Fruit fly (Drosophila melanogaster) whole organism, wandering third instar larva: ENCODE measurements around the gene Cpr35B.

ENCODE experiments used
- CG9705 ChIP-seq: fragments of 200-800 bp; sonication (Bioruptor generic); optimal IDR thresholded peaks from 2 replicates; lab custom pipeline; 2018; ENCODE audit warnings: missing biosample characterization, mild to moderate bottlenecking, missing genetic modification characterization
- Vsx2 ChIP-seq: fragments of 200-300, 225-300 bp; sonication (Bioruptor generic); optimal IDR thresholded peaks from 2 replicates; lab custom pipeline; 2018; ENCODE audit warnings: missing biosample characterization, missing genetic modification characterization; ENCODE audit not compliant: partially characterized antibody
- dmrt93B ChIP-seq: fragments of 200-800 bp; sonication (Bioruptor generic); optimal IDR thresholded peaks from 2 replicates; lab custom pipeline; 2018; ENCODE audit warnings: missing biosample characterization, mild to moderate bottlenecking, missing genetic modification characterization
- jim ChIP-seq: fragments of 175-275, 200-325 bp; sonication (Bioruptor generic); optimal IDR thresholded peaks from 2 replicates; lab custom pipeline; 2016; ENCODE audit warnings: missing biosample characterization, mild to moderate bottlenecking, missing genetic modification characterization
- usp ChIP-seq: fragments of >200 bp; optimal IDR thresholded peaks from 2 replicates; lab custom pipeline; 2017; ENCODE audit warnings: missing biosample characterization, missing genetic modification characterization

- no peak for TF ChIP-seq usp (GFP tag; lab: Kevin White, UChicago)
- TF ChIP-seq CG9705, result no peak
- no peak for TF ChIP-seq Vsx2 (GFP tag; lab: Kevin White, UChicago)
- no peak for TF ChIP-seq jim (GFP tag; lab: Kevin White, UChicago)
- TF ChIP-seq dmrt93B, result no peak
These were observed 21.4 kb downstream of the Cpr35B start for dm6 chr2L:14403568-14403967.
